Worm (Caenorhabditis elegans) whole organism, midembryonic: ENCODE data around the gene txdc-12.2.
A peak's percentile ranks its signal among the peaks of the same experiment; 100 is the strongest.

Experiments used
- T22C8.4 ChIP-seq: fragments of 200-800 bp; sonication (Bioruptor generic); IDR thresholded peaks from 2 replicates; pipeline ENCODE4 v1.3.6; 2022; ENCODE audit warnings: missing genetic modification characterization, missing compliant biosample characterization
- flt-1 ChIP-seq: fragments of 200-800 bp; sonication (Bioruptor generic); IDR thresholded peaks from 2 replicates; pipeline ENCODE4 v1.3.6; 2022; ENCODE audit warnings: missing genetic modification characterization, missing compliant biosample characterization

DNA sequence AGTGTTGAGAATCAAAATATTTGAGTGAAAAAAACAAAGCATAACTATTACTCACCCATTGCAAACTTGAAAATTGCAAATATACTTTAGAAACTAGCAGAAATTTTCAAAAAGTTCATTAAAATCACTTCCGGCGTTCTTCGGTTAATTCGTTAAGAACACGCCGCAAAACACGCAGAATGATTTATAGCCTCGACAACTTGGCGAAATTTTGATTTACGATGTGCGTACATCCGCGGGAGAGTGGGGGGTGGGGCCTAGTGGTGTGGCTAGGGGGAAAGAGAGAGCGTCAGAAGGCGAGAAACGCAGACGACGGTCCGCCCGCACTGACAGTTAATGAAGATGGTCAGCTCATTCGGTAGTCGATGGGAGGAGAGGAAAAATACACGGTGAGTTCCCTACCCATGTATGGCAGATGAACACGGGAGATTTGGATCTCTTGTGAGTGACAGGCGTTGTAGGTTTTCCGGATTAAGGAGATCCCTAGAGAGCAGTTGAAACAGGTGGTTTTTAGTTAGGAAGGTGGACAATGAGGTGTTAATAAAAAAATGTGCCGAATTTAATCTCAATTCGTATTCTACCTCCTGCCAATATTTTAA is 28.0 kb upstream of the txdc-12.2 start, which contains the start of gene igcm-4:
- TF ChIP-seq flt-1 (GFP tag; lab: Robert Waterston, UW) (0 out of 2 replicates have a peak, but pooled peaks have one; percentile 40), T22C8.4 (GFP tag; lab: Robert Waterston, UW) (no peak)
